Worm (Caenorhabditis elegans): ENCODE data around the gene rpl-10.
A peak's percentile ranks its signal among the peaks of the same experiment; 100 is the strongest.

DNA sequence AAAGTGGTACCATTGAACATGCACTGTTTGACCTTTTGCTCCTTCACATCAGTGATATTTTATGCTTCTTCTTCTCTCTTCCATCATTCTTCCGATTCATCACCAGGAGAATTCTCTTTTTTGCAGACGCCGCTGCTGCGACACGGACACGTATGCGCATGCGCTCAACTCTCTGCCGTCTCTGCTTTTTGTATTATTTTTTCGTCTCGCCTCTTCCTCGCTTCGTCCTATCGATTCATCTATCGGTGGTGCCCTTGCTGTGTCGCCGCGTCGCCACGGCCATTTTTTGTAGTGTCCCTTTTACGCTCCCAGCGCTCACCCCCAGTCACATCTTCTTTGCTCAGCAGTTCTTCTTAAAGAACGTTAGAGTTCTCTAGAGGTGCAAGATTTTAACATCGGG, 17.5 kb upstream of the rpl-10 start:
- TF ChIP-seq flt-1 (GFP tag; IDR thresholded peaks at IDR 0.05): no peak
- TF ChIP-seq T22C8.4 (GFP tag; IDR thresholded peaks at IDR 0.05): peak; percentile 52
- TF ChIP-seq ref-1 (GFP tag; conservative IDR thresholded peaks at IDR 0.05): no peak
- no peak for TF ChIP-seq ztf-29 (GFP tag; IDR thresholded peaks at IDR 0.05)
- TF ChIP-seq ztf-23 (GFP tag; IDR thresholded peaks at IDR 0.05): no peak
- 0 out of 2 replicates have a peak, but pooled peaks have one; percentile 14 for TF ChIP-seq tab-1 (GFP tag; IDR thresholded peaks at IDR 0.05)
- no peak for TF ChIP-seq med-1 (GFP tag; optimal IDR thresholded peaks at IDR 0.05; ENCODE audit: insufficient read depth)
